Worm (Caenorhabditis elegans) whole organism, young adult: ENCODE measurements around the gene swp-1.

Source experiments
- B0035.1 ChIP-seq: sonication (generic microtip); optimal IDR thresholded peaks from 2 replicates; lab custom pipeline; 2016; ENCODE audit warnings: missing genetic modification characterization, mild to moderate bottlenecking, missing compliant biosample characterization, missing genotype, missing genetic modification reagents
- B0261.1 ChIP-seq: sonication (generic microtip); optimal IDR thresholded peaks from 2 replicates; lab custom pipeline; 2016; ENCODE audit warnings: mild to moderate bottlenecking, missing genetic modification characterization, moderate library complexity, missing compliant biosample characterization
- B0336.3 ChIP-seq: fragments of 200-800 bp; sonication (Bioruptor generic); IDR thresholded peaks from 2 replicates; pipeline ENCODE4 v1.3.6; 2022; ENCODE audit warnings: missing genetic modification characterization, missing compliant biosample characterization
- C17E4.6 ChIP-seq: fragments of 200-800 bp; sonication (Bioruptor generic); IDR thresholded peaks from 2 replicates; pipeline ENCODE4 v1.3.6; 2022; ENCODE audit warnings: missing genetic modification reagents, missing genetic modification characterization, missing compliant biosample characterization
- D2030.7 ChIP-seq: fragments of 200-800 bp; sonication (Bioruptor generic); IDR thresholded peaks from 2 replicates; pipeline ENCODE4 v1.3.6; 2022; ENCODE audit warnings: missing genetic modification reagents, missing genetic modification characterization, missing compliant biosample characterization
- F22D6.2 ChIP-seq: sonication (generic microtip); optimal IDR thresholded peaks from 2 replicates; lab custom pipeline; 2016; ENCODE audit warnings: mild to moderate bottlenecking, missing genetic modification characterization, missing compliant biosample characterization
- F37B4.10 ChIP-seq: fragments of 200-800 bp; sonication (Bioruptor generic); IDR thresholded peaks from 2 replicates; pipeline ENCODE4 v1.3.6; 2022; ENCODE audit warnings: missing genetic modification characterization, missing compliant biosample characterization
- F49E8.2 ChIP-seq: sonication (generic microtip); optimal IDR thresholded peaks from 3 replicates; lab custom pipeline; 2017; ENCODE audit warnings: missing genetic modification characterization, mild to moderate bottlenecking, missing compliant biosample characterization, antibody characterized with exemption, moderate library complexity; ENCODE audit not compliant: insufficient read depth
- F55B11.4 ChIP-seq: sonication (generic microtip); optimal IDR thresholded peaks from 2 replicates; lab custom pipeline; 2016; ENCODE audit warnings: missing compliant biosample characterization, missing genetic modification characterization, borderline replicate concordance; ENCODE audit not compliant: insufficient read depth
- F57C9.4 ChIP-seq: sonication (generic microtip); optimal IDR thresholded peaks from 2 replicates; lab custom pipeline; 2017; ENCODE audit warnings: mild to moderate bottlenecking, missing genetic modification characterization, missing compliant biosample characterization
- K11D2.4 ChIP-seq: fragments of 200-800 bp; sonication (Bioruptor generic); IDR thresholded peaks from 2 replicates; pipeline ENCODE4 v1.3.6; 2022; ENCODE audit warnings: missing genetic modification reagents, missing genetic modification characterization, missing compliant biosample characterization
- Y56A3A.18 ChIP-seq: fragments of 200-800 bp; sonication (Bioruptor generic); IDR thresholded peaks from 2 replicates; pipeline ENCODE4 v1.3.6; 2022; ENCODE audit warnings: missing genetic modification reagents, missing genetic modification characterization, missing compliant biosample characterization
- aptf-3 ChIP-seq: fragments of 200-800 bp; sonication (Bioruptor generic); IDR thresholded peaks from 2 replicates; pipeline ENCODE4 v1.3.6; 2022; ENCODE audit warnings: missing genetic modification characterization, missing compliant biosample characterization
- attf-5 ChIP-seq: fragments of 200-800 bp; sonication (Bioruptor generic); optimal IDR thresholded peaks from 2 replicates; lab custom pipeline; 2018; ENCODE audit warnings: mild to moderate bottlenecking, missing genetic modification characterization, missing compliant biosample characterization
- cebp-1 ChIP-seq, 2 experiments: fragments of 200-800 bp in 1 of 2; sonication (Bioruptor generic) in 1 of 2; sonication (generic microtip) in 1 of 2; IDR thresholded peaks in 1 of 2; optimal IDR thresholded peaks in 1 of 2; 2 replicates each; pipeline versions ENCODE4 v1.3.6 to Lab custom; 2017 to 2022; ENCODE audit warnings: missing compliant biosample characterization in 2 of 2, missing genetic modification characterization in 2 of 2, mild to moderate bottlenecking in 1 of 2, missing genetic modification reagents in 1 of 2, moderate library complexity in 1 of 2
- cebp-2 ChIP-seq: fragments of 200-800 bp; sonication (Bioruptor generic); IDR thresholded peaks from 2 replicates; pipeline ENCODE4 v1.3.6; 2022; ENCODE audit warnings: missing genetic modification characterization, missing compliant biosample characterization
- efl-1 ChIP-seq: fragments of 150-350 bp; optimal IDR thresholded peaks from 2 replicates; lab custom pipeline; 2014; ENCODE audit warnings: missing biosample characterization, missing genetic modification reagents, missing genetic modification characterization
- egrh-3 ChIP-seq: fragments of 200-800 bp; sonication (Bioruptor generic); IDR thresholded peaks from 2 replicates; pipeline ENCODE4 v1.3.6; 2022; ENCODE audit warnings: missing genetic modification reagents, missing genetic modification characterization, missing compliant biosample characterization
- hlh-12 ChIP-seq: sonication (generic microtip); optimal IDR thresholded peaks from 2 replicates; lab custom pipeline; 2016; ENCODE audit warnings: missing genetic modification characterization, missing compliant biosample characterization
- hlh-26 ChIP-seq: fragments of 200-800 bp; sonication (Bioruptor generic); conservative IDR thresholded peaks from 2 replicates; pipeline ENCODE4 v1.3.6; 2022; ENCODE audit warnings: missing genetic modification reagents, missing genetic modification characterization, missing compliant biosample characterization
- hmg-1.2 ChIP-seq: fragments of 200-800 bp; sonication (Bioruptor generic); IDR thresholded peaks from 2 replicates; pipeline ENCODE4 v1.3.6; 2022; ENCODE audit warnings: missing genetic modification reagents, missing genetic modification characterization, missing compliant biosample characterization
- lir-1 ChIP-seq: fragments of 200-800 bp; sonication (Bioruptor generic); conservative IDR thresholded peaks from 2 replicates; pipeline ENCODE4 v1.3.6; 2022; ENCODE audit warnings: missing genetic modification reagents, missing genetic modification characterization, missing compliant biosample characterization
- madf-10 ChIP-seq: sonication (generic microtip); optimal IDR thresholded peaks from 2 replicates; lab custom pipeline; 2016; ENCODE audit warnings: mild to moderate bottlenecking, missing genetic modification characterization, missing compliant biosample characterization
- madf-3 ChIP-seq: fragments of 200-800 bp; sonication (Bioruptor generic); IDR thresholded peaks from 2 replicates; pipeline ENCODE4 v1.3.6; 2022; ENCODE audit warnings: missing genetic modification reagents, missing genetic modification characterization, missing compliant biosample characterization
- mcd-1 ChIP-seq: fragments of 200-800 bp; sonication (Bioruptor generic); IDR thresholded peaks from 2 replicates; pipeline ENCODE4 v1.3.6; 2022; ENCODE audit warnings: missing genetic modification reagents, missing genetic modification characterization, missing compliant biosample characterization
- nhr-179 ChIP-seq: sonication (generic microtip); optimal IDR thresholded peaks from 2 replicates; lab custom pipeline; 2016; ENCODE audit warnings: mild to moderate bottlenecking, missing genetic modification characterization, missing compliant biosample characterization
- pbrm-1 ChIP-seq: fragments of 200-800 bp; sonication (Bioruptor generic); IDR thresholded peaks from 2 replicates; pipeline ENCODE4 v1.3.6; 2022; ENCODE audit warnings: missing genetic modification reagents, missing genetic modification characterization, missing compliant biosample characterization
- pha-4 ChIP-seq: fragments of 150-350 bp; sonication (generic microtip); optimal IDR thresholded peaks from 2 replicates; lab custom pipeline; 2014; ENCODE audit warnings: missing biosample characterization, missing genetic modification reagents, missing genetic modification characterization
- rec-8 ChIP-seq, 2 experiments: sonication (generic microtip); optimal IDR thresholded peaks; 2 replicates each; lab custom pipeline; 2016; ENCODE audit warnings: mild to moderate bottlenecking in 2 of 2, missing genetic modification characterization in 2 of 2, missing genetic modification reagents in 2 of 2, missing genotype in 2 of 2, missing biosample characterization in 1 of 2, missing compliant biosample characterization in 1 of 2, moderate library complexity in 1 of 2
- repo-1 ChIP-seq: sonication (generic microtip); optimal IDR thresholded peaks from 2 replicates; lab custom pipeline; 2017; ENCODE audit warnings: mild to moderate bottlenecking, missing genetic modification characterization, missing compliant biosample characterization
- rpc-1 ChIP-seq, 2 experiments: fragments of 150-350 bp in 1 of 2; sonication (generic microtip) in 1 of 2; optimal IDR thresholded peaks; 2 replicates each; lab custom pipeline; 2014 to 2018; ENCODE audit warnings: missing biosample characterization in 1 of 2, missing genetic modification characterization in 1 of 2, missing genetic modification reagents in 1 of 2, missing genotype in 1 of 2
- snpc-1.1 ChIP-seq: sonication (generic microtip); optimal IDR thresholded peaks from 2 replicates; lab custom pipeline; 2017; ENCODE audit warnings: missing genetic modification characterization, mild to moderate bottlenecking, missing compliant biosample characterization, antibody characterized with exemption, moderate library complexity, missing genotype, missing genetic modification reagents; ENCODE audit not compliant: insufficient read depth
- tlf-1 ChIP-seq: fragments of 200-800 bp; sonication (Bioruptor generic); optimal IDR thresholded peaks from 2 replicates; lab custom pipeline; 2018; ENCODE audit warnings: mild to moderate bottlenecking, missing genetic modification characterization, missing compliant biosample characterization
- unc-130 ChIP-seq: sonication (generic microtip); optimal IDR thresholded peaks from 2 replicates; lab custom pipeline; 2016; ENCODE audit warnings: missing genetic modification reagents, missing genetic modification characterization, missing compliant biosample characterization
- zfh-2 ChIP-seq: fragments of 200-800 bp; sonication (Bioruptor generic); conservative IDR thresholded peaks from 2 replicates; pipeline ENCODE4 v1.3.6; 2022; ENCODE audit warnings: missing genetic modification reagents, missing genetic modification characterization, missing compliant biosample characterization
- ztf-18 ChIP-seq: sonication (generic microtip); optimal IDR thresholded peaks from 2 replicates; lab custom pipeline; 2016; ENCODE audit warnings: missing genotype, mild to moderate bottlenecking, missing genetic modification characterization, missing compliant biosample characterization
- ztf-25 ChIP-seq: fragments of 200-800 bp; sonication (Bioruptor generic); IDR thresholded peaks from 2 replicates; pipeline ENCODE4 v1.3.6; 2022; ENCODE audit warnings: missing genetic modification reagents, missing genetic modification characterization, missing compliant biosample characterization
- ztf-3 ChIP-seq: fragments of 200-800 bp; sonication (Bioruptor generic); optimal IDR thresholded peaks from 2 replicates; lab custom pipeline; 2018; ENCODE audit warnings: mild to moderate bottlenecking, missing genetic modification characterization, missing compliant biosample characterization

swp-1 gene

DNA sequence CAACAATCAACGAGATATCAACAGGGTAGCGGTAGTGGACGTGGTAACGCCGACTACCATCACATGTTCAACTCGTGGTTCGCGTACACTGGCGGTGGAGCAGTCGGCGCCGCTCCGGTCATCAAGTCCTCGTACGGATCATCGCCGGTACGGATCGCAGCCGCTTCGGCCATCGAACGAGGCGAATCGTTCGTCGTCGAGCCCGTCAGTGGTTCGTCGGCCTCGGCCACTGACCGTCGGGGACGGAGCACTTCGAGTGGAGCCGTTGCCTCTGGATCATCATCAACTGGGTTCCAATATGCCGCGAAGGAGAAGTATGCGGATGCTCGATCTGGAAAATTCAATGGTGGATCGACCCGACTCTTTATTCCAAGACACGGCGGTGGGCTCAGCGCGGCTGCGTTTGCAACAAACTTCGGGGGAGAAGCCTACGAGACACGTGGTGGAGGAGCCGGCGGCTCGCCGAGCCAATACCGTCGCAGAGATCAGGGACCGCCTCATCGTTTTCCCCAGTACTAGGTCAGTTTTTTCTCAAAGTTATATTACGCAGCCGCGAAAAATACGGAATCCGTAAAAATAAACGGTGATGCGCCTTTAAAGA, 29.8 kb downstream of the swp-1 start:
- no peak for TF ChIP-seq hmg-1.2 (GFP tag; lab: Robert Waterston, UW)
- no peak for TF ChIP-seq nhr-179 (tag; lab: Kevin White, UChicago)
- TF ChIP-seq egrh-3 (GFP tag; lab: Robert Waterston, UW), result peak; percentile 80; the same call in 1 of the 2 replicates
- TF ChIP-seq madf-10, result no peak
- no peak for TF ChIP-seq cebp-2 (GFP tag; lab: Robert Waterston, UW)
- TF ChIP-seq lir-1 (GFP tag; lab: Robert Waterston, UW), result no peak
- no peak for TF ChIP-seq attf-5 (GFP tag; lab: Kevin White, UChicago)
- TF ChIP-seq mcd-1 (GFP tag; lab: Robert Waterston, UW), result no peak
- no peak for TF ChIP-seq tlf-1
- TF ChIP-seq pbrm-1 (GFP tag; lab: Robert Waterston, UW), result no peak
- TF ChIP-seq ztf-18, result no peak
- TF ChIP-seq zfh-2 (GFP tag; lab: Robert Waterston, UW), result peak; percentile 91
- TF ChIP-seq F37B4.10 (GFP tag; lab: Robert Waterston, UW), result no peak
- no peak for TF ChIP-seq K11D2.4 (GFP tag; lab: Robert Waterston, UW)
- TF ChIP-seq D2030.7 (GFP tag; lab: Robert Waterston, UW), result no peak
- TF ChIP-seq F55B11.4 (tag; lab: Kevin White, UChicago), result no peak
- TF ChIP-seq repo-1 (tag; lab: Kevin White, UChicago), result peak; percentile 15

ce11 chrIII:5674196-5674595, 31.1 kb downstream of the swp-1 start:
- TF ChIP-seq C17E4.6, result no peak
- TF ChIP-seq cebp-1 (GFP tag; IDR thresholded peaks at IDR 0.05; lab: Robert Waterston, UW), result no peak
- peak; percentile 50 for TF ChIP-seq cebp-1 (tag; optimal IDR thresholded peaks at IDR 0.05; lab: Kevin White, UChicago)
- no peak for TF ChIP-seq efl-1 (GFP tag; lab: Kevin White, UChicago)

DNA sequence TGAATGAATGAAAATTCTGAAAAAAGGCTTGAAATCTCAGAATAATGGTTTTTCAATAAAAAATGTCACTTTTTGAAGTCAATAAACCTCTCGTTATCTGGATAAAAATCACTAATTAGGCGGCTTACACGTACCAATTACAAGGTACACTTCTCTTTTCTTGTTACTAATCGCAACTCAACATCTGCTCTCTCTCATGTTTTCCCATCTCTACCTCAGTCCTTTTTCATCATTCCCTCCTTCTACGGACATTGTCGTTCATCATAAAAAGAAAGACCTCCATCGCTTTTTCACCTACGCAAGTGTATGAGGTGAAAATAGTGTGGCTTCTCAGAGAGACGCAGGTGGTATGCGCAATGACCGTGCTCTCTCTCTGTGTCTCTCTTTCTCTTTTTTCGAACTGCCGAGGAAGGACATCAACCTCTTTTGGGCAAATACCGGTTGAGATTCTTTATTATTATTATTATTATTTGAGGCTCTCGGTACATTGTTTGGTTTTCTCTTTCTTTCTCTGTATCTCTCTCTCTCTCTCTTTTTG, 37.3 kb downstream of the swp-1 start:
- no peak for TF ChIP-seq pha-4 (tag; lab: Kevin White, UChicago)
- no peak for TF ChIP-seq cebp-1 (GFP tag; IDR thresholded peaks at IDR 0.05; lab: Robert Waterston, UW)
- TF ChIP-seq cebp-1 (tag; optimal IDR thresholded peaks at IDR 0.05; lab: Kevin White, UChicago), result peak; percentile 11
- peak; percentile 70; the same call in 1 of the 2 replicates for TF ChIP-seq hmg-1.2 (GFP tag; lab: Robert Waterston, UW)
- no peak for TF ChIP-seq madf-3 (GFP tag; lab: Robert Waterston, UW)
- no peak for TF ChIP-seq B0035.1

DNA sequence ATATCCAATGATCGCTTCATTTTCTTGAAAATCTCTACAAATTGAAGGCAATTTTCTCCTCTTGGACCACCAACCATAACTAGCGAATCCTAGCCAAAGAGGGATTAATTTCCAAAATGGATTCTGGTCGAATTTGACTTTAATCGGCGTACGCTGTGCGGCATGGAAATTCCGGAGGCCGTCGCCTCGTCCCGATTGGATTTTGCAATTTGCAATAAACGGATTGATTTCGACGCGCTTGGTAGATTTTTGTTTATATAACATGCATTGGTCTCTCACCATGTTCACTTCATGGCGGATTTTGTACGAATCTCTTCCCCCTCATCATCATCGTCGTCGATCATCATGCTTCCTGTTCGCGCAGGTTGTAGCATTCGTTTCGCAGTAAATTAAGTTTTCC, 39.6 kb downstream of the swp-1 start:
- TF ChIP-seq hlh-26, result no peak
- TF ChIP-seq Y56A3A.18 (GFP tag; lab: Robert Waterston, UW), result no peak
- TF ChIP-seq ztf-3 (GFP tag; lab: Kevin White, UChicago), result no peak
- no peak for TF ChIP-seq B0261.1 (tag; lab: Kevin White, UChicago)
- no peak for TF ChIP-seq unc-130 (GFP tag; lab: Kevin White, UChicago)
- TF ChIP-seq F49E8.2 (tag; lab: Kevin White, UChicago), result no peak

DNA sequence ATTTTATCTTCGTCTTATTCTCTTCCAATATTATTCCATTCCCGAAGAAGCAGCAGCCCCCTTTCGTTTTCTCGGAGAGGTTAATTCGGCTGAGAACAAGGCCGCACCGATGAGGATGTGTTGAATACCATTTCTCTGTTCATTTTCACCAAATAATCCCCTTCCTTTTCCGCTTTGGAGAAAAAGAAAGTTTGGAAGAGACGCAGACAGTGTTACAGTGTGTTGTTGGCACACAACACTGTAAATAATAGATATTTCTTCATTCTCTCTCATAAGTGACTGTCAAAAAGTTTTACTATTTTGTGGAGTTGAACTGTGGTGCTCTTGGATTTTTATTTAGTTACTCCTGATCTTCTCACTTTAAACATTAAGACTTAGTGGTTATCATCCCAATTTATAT, 40.0 kb downstream of the swp-1 start:
- TF ChIP-seq rec-8 (tag; optimal IDR thresholded peaks at IDR 0.05; lab: Kevin White, UChicago), result no peak
- no peak for TF ChIP-seq rpc-1 (optimal IDR thresholded peaks at IDR 0.05; lab: Kevin White, UChicago)
- no peak for TF ChIP-seq rpc-1 (tag; optimal IDR thresholded peaks at IDR 0.05; lab: Kevin White, UChicago)
- no peak for TF ChIP-seq ztf-25 (GFP tag; lab: Robert Waterston, UW)
- TF ChIP-seq snpc-1.1 (tag; lab: Kevin White, UChicago), result no peak
- no peak for TF ChIP-seq B0336.3 (GFP tag; lab: Robert Waterston, UW)
- no peak for TF ChIP-seq F57C9.4 (tag; lab: Kevin White, UChicago)
- TF ChIP-seq madf-3 (GFP tag; lab: Robert Waterston, UW), result no peak
- TF ChIP-seq zfh-2 (GFP tag; lab: Robert Waterston, UW), result no peak
- no peak for TF ChIP-seq hlh-12 (tag; lab: Kevin White, UChicago)
- no peak for TF ChIP-seq egrh-3 (GFP tag; lab: Robert Waterston, UW)
- no peak for TF ChIP-seq aptf-3
- no peak for TF ChIP-seq F22D6.2 (tag; lab: Kevin White, UChicago)
